Fruit fly (Drosophila melanogaster): Measurements from ENCODE around the gene mask.
A peak's percentile ranks its signal among the peaks of the same experiment; 100 is the strongest.

dm6 chr3R:24283582-24284085 lies 53.3 kb downstream of the mask start, which contains the start of gene CG6356:
- no peak for TF ChIP-seq Pif1B (GFP tag; optimal IDR thresholded peaks at IDR 0.05)
- peak; percentile 62; the same call in 1 of the 2 replicates for TF ChIP-seq CG32121 (GFP tag; IDR thresholded peaks at IDR 0.05)
- peak; percentile 60 for TF ChIP-seq EcR (GFP tag; optimal IDR thresholded peaks at IDR 0.05)
- TF ChIP-seq CG9948 (tag; optimal IDR thresholded peaks at IDR 0.05), result no peak
- TF ChIP-seq CG12605 (GFP tag; IDR thresholded peaks at IDR 0.05), result peak; percentile 47; the same call in 1 of the 2 replicates
- peak; percentile 42; the same call in 1 of the 2 replicates for TF ChIP-seq Ets98B (GFP tag; IDR thresholded peaks at IDR 0.05)

All from whole organism, pupa.